Worm (Caenorhabditis elegans): Measurements from ENCODE around the gene fmo-3.

The fmo-3 gene

DNA sequence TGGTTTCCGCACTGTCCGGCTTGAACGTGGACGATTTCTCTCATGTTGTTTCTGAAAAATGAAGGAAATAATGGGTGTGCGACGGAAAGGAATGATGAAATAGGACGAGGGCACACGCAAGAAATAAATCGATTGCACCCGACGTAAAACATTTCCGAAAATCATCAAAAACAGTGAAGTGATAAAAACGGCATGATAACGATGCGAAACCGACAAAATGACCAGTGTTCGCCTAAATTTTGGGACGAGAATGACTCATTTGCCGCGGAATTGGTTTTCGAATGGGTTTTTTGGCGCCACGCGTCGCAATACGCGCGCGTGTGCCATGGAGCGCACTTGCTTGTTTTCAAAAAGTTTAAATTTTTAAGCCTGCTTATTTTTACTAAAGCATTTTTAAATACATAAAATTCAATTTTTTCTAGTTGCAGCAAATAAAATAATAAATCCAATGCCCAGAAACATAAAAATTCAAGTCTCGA, 47.9 kb downstream of the fmo-3 start, which contains the start of the genes tbb-1 and rib-2:
tbb-1 (minus strand) TSS at position 51 of the 479 bp plus-strand sequence.
rib-2 (plus strand) TSS at position 429 of the 479 bp plus-strand sequence.
- TF ChIP-seq ceh-30 (tag; optimal IDR thresholded peaks at IDR 0.05) = peak; percentile 32
- no peak for TF ChIP-seq F13H6.1 (tag; optimal IDR thresholded peaks at IDR 0.05)
- peak; percentile 31 for TF ChIP-seq unc-42 (tag; optimal IDR thresholded peaks at IDR 0.05)
- peak; percentile 21 for TF ChIP-seq tbx-2 (tag; optimal IDR thresholded peaks at IDR 0.05)
- peak; percentile 37 for TF ChIP-seq elt-2 (tag; optimal IDR thresholded peaks at IDR 0.05)
- peak; percentile 21 for TF ChIP-seq ceh-31 (tag; optimal IDR thresholded peaks at IDR 0.05)
- TF ChIP-seq ceh-14 (tag; optimal IDR thresholded peaks at IDR 0.05) = peak; percentile 11
- TF ChIP-seq ceh-34 (tag; optimal IDR thresholded peaks at IDR 0.05) = peak; percentile 24
- TF ChIP-seq pat-9 (tag; optimal IDR thresholded peaks at IDR 0.05) = no peak
- TF ChIP-seq nfya-1 (tag; optimal IDR thresholded peaks at IDR 0.05) = peak; percentile 34

DNA sequence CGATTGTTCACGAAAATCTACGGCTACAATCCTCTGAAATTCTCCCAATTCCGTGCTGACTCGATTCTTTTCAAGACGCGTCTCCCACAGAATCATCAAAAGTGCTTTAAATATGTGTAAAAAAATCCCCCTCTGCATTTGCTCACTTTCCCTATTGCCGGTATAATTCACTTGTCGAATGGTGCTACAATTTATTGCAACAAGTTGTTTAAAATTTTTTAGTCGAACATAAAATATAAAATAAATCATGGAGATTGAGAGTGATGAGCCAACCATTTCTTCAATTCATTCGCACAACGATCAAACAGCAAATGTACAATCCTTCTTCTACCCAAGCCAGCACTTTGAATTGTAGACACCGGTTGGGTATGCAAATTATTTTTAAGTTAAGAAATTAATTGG, 51.9 kb downstream of the fmo-3 start:
- no peak for TF ChIP-seq tbx-7 (tag; optimal IDR thresholded peaks at IDR 0.05)
- TF ChIP-seq K02D7.2 (tag; optimal IDR thresholded peaks at IDR 0.05) = no peak
- TF ChIP-seq npax-4 (tag; optimal IDR thresholded peaks at IDR 0.05) = no peak
- no peak for TF ChIP-seq ceh-30 (tag; optimal IDR thresholded peaks at IDR 0.05)
- TF ChIP-seq ceh-31 (tag; optimal IDR thresholded peaks at IDR 0.05) = no peak
- TF ChIP-seq unc-55 (GFP tag; optimal IDR thresholded peaks at IDR 0.05) = no peak
- no peak for TF ChIP-seq elt-2 (tag; optimal IDR thresholded peaks at IDR 0.05)
- TF ChIP-seq nfya-1 (tag; optimal IDR thresholded peaks at IDR 0.05) = no peak
- TF ChIP-seq syd-9 (tag; optimal IDR thresholded peaks at IDR 0.05) = no peak

DNA sequence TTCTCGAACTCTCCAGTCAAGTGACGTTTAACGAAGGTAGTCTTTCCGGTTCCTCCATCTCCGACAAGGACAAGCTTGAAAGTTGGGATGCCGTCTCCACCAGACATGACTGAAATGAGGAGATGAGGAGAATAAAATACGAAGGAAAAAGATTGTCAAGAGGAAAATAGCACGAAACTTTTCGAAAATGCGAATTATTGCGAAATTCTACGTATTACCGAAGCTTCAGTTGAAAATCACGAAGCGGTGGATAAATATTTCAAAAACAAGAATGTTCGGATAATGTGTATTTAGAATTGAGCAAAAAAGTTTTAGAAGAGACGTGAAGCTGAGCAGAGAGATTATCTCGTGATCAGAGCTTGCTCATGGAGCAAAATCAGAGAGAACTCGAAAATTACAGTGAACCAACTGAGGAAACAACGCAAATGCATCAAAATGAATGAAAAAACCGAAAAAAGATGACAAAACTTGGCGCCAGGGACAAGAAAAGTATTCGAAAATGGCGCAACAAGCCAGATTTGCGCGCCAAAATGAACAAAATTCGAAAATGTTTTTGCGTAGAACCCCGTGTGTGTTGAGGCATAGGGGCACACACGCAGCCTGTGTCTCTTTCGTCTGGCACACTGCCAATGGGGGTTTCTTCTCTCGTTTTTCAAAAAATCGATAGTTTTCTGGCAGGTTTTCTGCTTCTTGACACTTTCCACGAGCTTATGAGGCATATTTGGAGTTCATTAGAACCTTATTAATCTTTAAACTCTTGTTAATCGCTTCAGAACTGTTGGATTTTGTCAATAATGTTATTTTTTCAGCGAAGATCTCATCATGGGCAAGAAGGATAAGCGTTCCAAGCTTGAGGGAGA, 53.4 kb downstream of the fmo-3 start, which contains the start of the genes ran-1 and dkc-1:
ran-1 (minus strand) TSS at position 109 of the 860 bp plus-strand sequence.
dkc-1 (plus strand) TSS at position 810 of the 860 bp plus-strand sequence.
- TF ChIP-seq nhr-232 (tag; optimal IDR thresholded peaks at IDR 0.05) (no peak), T23F11.4 (GFP tag; optimal IDR thresholded peaks at IDR 0.05) (no peak), C38D4.7 (GFP tag; optimal IDR thresholded peaks at IDR 0.05) (no peak), ceh-48 (tag; optimal IDR thresholded peaks at IDR 0.05) (peak; percentile 75), che-1 (tag; optimal IDR thresholded peaks at IDR 0.05) (no peak), hlh-13 (GFP tag; optimal IDR thresholded peaks at IDR 0.05) (no peak), ceh-30 (tag; optimal IDR thresholded peaks at IDR 0.05) (no peak), ets-4 (tag; optimal IDR thresholded peaks at IDR 0.05) (no peak), pha-2 (tag; optimal IDR thresholded peaks at IDR 0.05) (no peak), zip-5 (tag; optimal IDR thresholded peaks at IDR 0.05) (no peak), ttx-3 (tag; optimal IDR thresholded peaks at IDR 0.05) (no peak), C08G9.2 (tag; optimal IDR thresholded peaks at IDR 0.05) (no peak), pax-1 (tag; optimal IDR thresholded peaks at IDR 0.05) (no peak), npax-4 (tag; optimal IDR thresholded peaks at IDR 0.05) (no peak), K02D7.2 (tag; optimal IDR thresholded peaks at IDR 0.05) (no peak), ceh-34 (tag; optimal IDR thresholded peaks at IDR 0.05) (peak; percentile 8), ceh-45 (GFP tag; IDR thresholded peaks at IDR 0.05) (no peak), pha-4 (tag; optimal IDR thresholded peaks at IDR 0.05) (no peak), dve-1 (tag; optimal IDR thresholded peaks at IDR 0.05) (peak; percentile 49), ref-2 (tag; optimal IDR thresholded peaks at IDR 0.05) (no peak), rnt-1 (tag; optimal IDR thresholded peaks at IDR 0.05) (peak; percentile 2), fax-1 (tag; optimal IDR thresholded peaks at IDR 0.05) (no peak), pqm-1 (tag; optimal IDR thresholded peaks at IDR 0.05) (no peak), pros-1 (tag; optimal IDR thresholded peaks at IDR 0.05) (no peak), unc-55 (GFP tag; optimal IDR thresholded peaks at IDR 0.05) (peak; percentile 78), odd-2 (tag; optimal IDR thresholded peaks at IDR 0.05) (no peak), mec-3 (tag; optimal IDR thresholded peaks at IDR 0.05; ENCODE audit: borderline replicate concordance) (no peak), ceh-24 (tag; optimal IDR thresholded peaks at IDR 0.05) (no peak), ahr-1 (tag; optimal IDR thresholded peaks at IDR 0.05) (no peak), lin-11 (tag; optimal IDR thresholded peaks at IDR 0.05) (no peak), ama-1 (optimal IDR thresholded peaks at IDR 0.05) (no peak), pat-9 (tag; optimal IDR thresholded peaks at IDR 0.05) (no peak), nfya-1 (tag; optimal IDR thresholded peaks at IDR 0.05) (peak; percentile 92), fkh-10 (GFP tag; optimal IDR thresholded peaks at IDR 0.05) (no peak), tbx-7 (tag; optimal IDR thresholded peaks at IDR 0.05) (no peak), ceh-9 (tag; optimal IDR thresholded peaks at IDR 0.05) (no peak), hlh-30 (tag; optimal IDR thresholded peaks at IDR 0.05; ENCODE audit: insufficient read depth) (peak; percentile 49), hlh-8 (tag; optimal IDR thresholded peaks at IDR 0.05) (no peak), ztf-16 (tag; optimal IDR thresholded peaks at IDR 0.05) (no peak)
